Worm (Caenorhabditis elegans) whole organism, L4/young adult: ENCODE results near the gene C25D7.10.

ENCODE experiments used
- W03F9.2 ChIP-seq: fragments of 150-350 bp; optimal IDR thresholded peaks from 2 replicates; lab custom pipeline; 2014; ENCODE audit warnings: missing biosample characterization, missing genetic modification characterization
- dao-5 ChIP-seq: sonication (generic microtip); optimal IDR thresholded peaks from 2 replicates; lab custom pipeline; 2016; ENCODE audit warnings: missing genotype, missing genetic modification characterization, moderate library complexity, missing compliant biosample characterization
- him-1 ChIP-seq: sonication (generic microtip); optimal IDR thresholded peaks from 2 replicates; lab custom pipeline; 2016; ENCODE audit warnings: missing genotype, missing genetic modification reagents, missing genetic modification characterization, missing compliant biosample characterization

DNA sequence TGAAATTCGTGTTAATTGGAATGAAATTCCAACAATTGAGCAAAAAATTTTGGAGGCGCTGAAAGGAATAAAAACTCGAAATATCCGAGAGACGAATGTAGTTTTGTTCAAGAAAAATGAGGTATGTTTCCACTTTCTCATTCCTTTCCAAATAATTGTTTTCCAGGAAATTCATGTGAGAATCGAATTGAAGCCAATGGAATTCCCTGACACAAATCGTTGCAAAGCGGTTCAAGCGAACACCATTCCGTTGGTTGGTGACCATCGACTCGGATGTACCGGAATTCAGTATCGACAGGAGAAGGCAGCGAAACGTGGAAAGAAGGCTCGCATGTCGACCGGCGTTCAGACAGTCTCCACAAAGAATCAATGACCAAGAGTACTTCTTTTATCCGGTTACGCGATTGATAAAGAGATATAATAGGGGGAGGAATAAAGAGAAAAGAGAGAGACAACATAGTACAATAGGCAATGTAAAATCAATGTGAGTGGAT, 10.9 kb upstream of the C25D7.10 start:
- no peak for TF ChIP-seq dao-5 (tag; lab: Kevin White, UChicago)
- TF ChIP-seq him-1 (tag; lab: Kevin White, UChicago) = no peak
- TF ChIP-seq W03F9.2 = no peak
